Fruit fly (Drosophila melanogaster) Kc167 (cell line): Measurements from ENCODE around the gene CG8312.

Experiments
- h ChIP-seq: fragments of >200 bp; optimal IDR thresholded peaks from 3 replicates; lab custom pipeline; 2018; ENCODE audit warnings: missing external identifiers
- psq ChIP-seq: fragments of >200 bp; optimal IDR thresholded peaks from 2 replicates; lab custom pipeline; 2017; ENCODE audit warnings: missing external identifiers
- ttk ChIP-seq: sonication (Bioruptor generic); optimal IDR thresholded peaks from 2 replicates; lab custom pipeline; 2017; ENCODE audit warnings: missing external identifiers

- TF ChIP-seq ttk: no peak
- no peak for TF ChIP-seq h (lab: Kevin White, UChicago)
- TF ChIP-seq psq: no peak
Observed at dm6 chr3R:9600558-9600959, 9.4 kb downstream of the CG8312 start.
